Worm (Caenorhabditis elegans): ENCODE measurements around the gene F46B3.8.

Gene F46B3.8

ce11 chrV:20625260-20625659 lies 2.3 kb upstream of the F46B3.8 start:
- no peak for TF ChIP-seq lsy-2 (tag; optimal IDR thresholded peaks at IDR 0.05)
- no peak for TF ChIP-seq egl-27 (tag; optimal IDR thresholded peaks at IDR 0.05)
- no peak for TF ChIP-seq grh-1 (GFP tag; IDR thresholded peaks at IDR 0.05)
- no peak for TF ChIP-seq ces-1 (GFP tag; optimal IDR thresholded peaks at IDR 0.05)
- TF ChIP-seq mef-2 (tag; optimal IDR thresholded peaks at IDR 0.05): no peak
- no peak for TF ChIP-seq nhr-84 (tag; optimal IDR thresholded peaks at IDR 0.05)
- TF ChIP-seq tlp-1 (tag; optimal IDR thresholded peaks at IDR 0.05): no peak
- TF ChIP-seq pag-3 (tag; optimal IDR thresholded peaks at IDR 0.05; ENCODE audit: borderline replicate concordance, insufficient read depth): no peak
- TF ChIP-seq snpc-4 (tag; optimal IDR thresholded peaks at IDR 0.05): no peak
- no peak for TF ChIP-seq nhr-11 (tag; optimal IDR thresholded peaks at IDR 0.05)
- no peak for TF ChIP-seq unc-130 (tag; optimal IDR thresholded peaks at IDR 0.05)
- no peak for TF ChIP-seq isw-1 (GFP tag; IDR thresholded peaks at IDR 0.05)
- TF ChIP-seq dpl-1 (GFP tag; optimal IDR thresholded peaks at IDR 0.05): no peak
- no peak for TF ChIP-seq Y116A8C.19 (tag; optimal IDR thresholded peaks at IDR 0.05; ENCODE audit: borderline replicate concordance)

ce11 chrV:20618632-20619031 lies 4.3 kb downstream of the F46B3.8 start, which contains the start of gene F46B3.7:
F46B3.7 (minus strand) TSS chrV:20618732.
- no peak for TF ChIP-seq dpl-1 (GFP tag; optimal IDR thresholded peaks at IDR 0.05)
- TF ChIP-seq C04F5.9 (tag; optimal IDR thresholded peaks at IDR 0.05): no peak
- no peak for TF ChIP-seq mep-1 (tag; optimal IDR thresholded peaks at IDR 0.05)
- TF ChIP-seq ceh-82 (tag; optimal IDR thresholded peaks at IDR 0.05): no peak
- TF ChIP-seq egl-13 (tag; optimal IDR thresholded peaks at IDR 0.05): no peak
- TF ChIP-seq mab-9 (GFP tag; IDR thresholded peaks at IDR 0.05): no peak
- no peak for TF ChIP-seq mef-2 (tag; optimal IDR thresholded peaks at IDR 0.05)
- no peak for TF ChIP-seq zip-4 (GFP tag; optimal IDR thresholded peaks at IDR 0.05)
- no peak for TF ChIP-seq elt-3 (tag; optimal IDR thresholded peaks at IDR 0.05)
- no peak for TF ChIP-seq sptf-1 (tag; optimal IDR thresholded peaks at IDR 0.05)
- no peak for TF ChIP-seq aha-1 (tag; optimal IDR thresholded peaks at IDR 0.05)
- TF ChIP-seq Y116A8C.19 (tag; optimal IDR thresholded peaks at IDR 0.05; ENCODE audit: borderline replicate concordance): no peak
- TF ChIP-seq nhr-71 (tag; optimal IDR thresholded peaks at IDR 0.05): no peak
- no peak for TF ChIP-seq pax-3 (tag; optimal IDR thresholded peaks at IDR 0.05)
- TF ChIP-seq hpl-2 (GFP tag; optimal IDR thresholded peaks at IDR 0.05): no peak
- no peak for TF ChIP-seq jun-1 (tag; optimal IDR thresholded peaks at IDR 0.05)
- no peak for TF ChIP-seq tlp-1 (tag; optimal IDR thresholded peaks at IDR 0.05)

ce11 chrV:20609494-20609893 lies 13.5 kb downstream of the F46B3.8 start, which contains the start of gene grd-2:
grd-2 (plus strand) TSS chrV:20609794.
- TF ChIP-seq sox-4 (tag; optimal IDR thresholded peaks at IDR 0.05): no peak

ce11 chrV:20608688-20609087 lies 14.3 kb downstream of the F46B3.8 start, which contains the start of gene ttr-12:
ttr-12 (minus strand) TSS chrV:20608788.
- TF ChIP-seq nhr-20 (tag; optimal IDR thresholded peaks at IDR 0.05): no peak
- no peak for TF ChIP-seq F16B12.6 (tag; optimal IDR thresholded peaks at IDR 0.05)
- no peak for TF ChIP-seq dpl-1 (GFP tag; optimal IDR thresholded peaks at IDR 0.05)
- TF ChIP-seq lin-35 (GFP tag; optimal IDR thresholded peaks at IDR 0.05): no peak
- TF ChIP-seq blmp-1 (tag; optimal IDR thresholded peaks at IDR 0.05): no peak
- no peak for TF ChIP-seq sup-37 (GFP tag; optimal IDR thresholded peaks at IDR 0.05)
- no peak for TF ChIP-seq tlp-1 (tag; optimal IDR thresholded peaks at IDR 0.05)
- TF ChIP-seq nhr-11 (tag; optimal IDR thresholded peaks at IDR 0.05): no peak
- no peak for TF ChIP-seq grh-1 (GFP tag; IDR thresholded peaks at IDR 0.05)
- no peak for TF ChIP-seq hlh-4 (tag; optimal IDR thresholded peaks at IDR 0.05)
- TF ChIP-seq ztf-4 (tag; optimal IDR thresholded peaks at IDR 0.05): no peak
- no peak for TF ChIP-seq jun-1 (tag; optimal IDR thresholded peaks at IDR 0.05)

ce11 chrV:20606617-20607016 lies 16.3 kb downstream of the F46B3.8 start, which contains the start of gene F46B3.23:
F46B3.23 (minus strand) TSS chrV:20606717.
- TF ChIP-seq sup-37 (GFP tag; optimal IDR thresholded peaks at IDR 0.05) (no peak), dsc-1 (tag; optimal IDR thresholded peaks at IDR 0.05) (peak; percentile 65), nhr-11 (tag; optimal IDR thresholded peaks at IDR 0.05) (no peak)
